Worm (Caenorhabditis elegans) whole organism, late embryonic: ENCODE measurements around the gene mxl-2.

ENCODE experiments used
- C38D4.7 ChIP-seq: fragments of 200-800 bp; sonication (Bioruptor generic); optimal IDR thresholded peaks from 2 replicates; lab custom pipeline; 2018; ENCODE audit warnings: mild to moderate bottlenecking, missing genetic modification characterization, moderate library complexity, missing compliant biosample characterization
- K02D7.2 ChIP-seq: sonication (generic microtip); optimal IDR thresholded peaks from 2 replicates; lab custom pipeline; 2017; ENCODE audit warnings: mild to moderate bottlenecking, missing genetic modification characterization, missing compliant biosample characterization
- T23F11.4 ChIP-seq: fragments of 200-800 bp; sonication (Bioruptor generic); optimal IDR thresholded peaks from 2 replicates; lab custom pipeline; 2018; ENCODE audit warnings: mild to moderate bottlenecking, missing genetic modification characterization, missing compliant biosample characterization
- Y22D7AL.16 ChIP-seq: sonication (generic microtip); optimal IDR thresholded peaks from 2 replicates; lab custom pipeline; 2016; ENCODE audit warnings: missing genetic modification characterization, missing compliant biosample characterization
- ahr-1 ChIP-seq: sonication (generic microtip); optimal IDR thresholded peaks from 2 replicates; lab custom pipeline; 2016; ENCODE audit warnings: missing genetic modification characterization, missing compliant biosample characterization
- ama-1 ChIP-seq: fragments of 150-350 bp; optimal IDR thresholded peaks from 2 replicates; lab custom pipeline; 2014
- ceh-18 ChIP-seq: sonication (generic microtip); optimal IDR thresholded peaks from 2 replicates; lab custom pipeline; 2016; ENCODE audit warnings: missing genetic modification characterization, missing compliant biosample characterization
- ceh-24 ChIP-seq: sonication (generic microtip); optimal IDR thresholded peaks from 2 replicates; lab custom pipeline; 2016; ENCODE audit warnings: mild to moderate bottlenecking, missing genetic modification characterization, missing compliant biosample characterization
- ceh-30 ChIP-seq: fragments of 150-350 bp; optimal IDR thresholded peaks from 2 replicates; lab custom pipeline; 2014; ENCODE audit warnings: missing biosample characterization, missing genetic modification characterization
- ceh-34 ChIP-seq: sonication (generic microtip); optimal IDR thresholded peaks from 2 replicates; lab custom pipeline; 2016; ENCODE audit warnings: mild to moderate bottlenecking, missing genetic modification characterization, missing compliant biosample characterization
- ceh-48 ChIP-seq: sonication (generic microtip); optimal IDR thresholded peaks from 2 replicates; lab custom pipeline; 2016; ENCODE audit warnings: missing genetic modification characterization, inconsistent platforms, missing compliant biosample characterization
- ceh-9 ChIP-seq: sonication (generic microtip); optimal IDR thresholded peaks from 2 replicates; lab custom pipeline; 2016; ENCODE audit warnings: mild to moderate bottlenecking, missing genetic modification characterization, inconsistent platforms, missing compliant biosample characterization
- dmd-4 ChIP-seq: sonication (generic microtip); optimal IDR thresholded peaks from 2 replicates; lab custom pipeline; 2016; ENCODE audit warnings: borderline replicate concordance, missing genetic modification characterization, missing compliant biosample characterization
- dve-1 ChIP-seq: sonication (generic microtip); optimal IDR thresholded peaks from 2 replicates; lab custom pipeline; 2017; ENCODE audit warnings: antibody characterized with exemption, mild to moderate bottlenecking, missing genetic modification characterization, missing compliant biosample characterization
- fax-1 ChIP-seq: sonication (generic microtip); optimal IDR thresholded peaks from 2 replicates; lab custom pipeline; 2016; ENCODE audit warnings: missing genotype, missing genetic modification characterization, missing compliant biosample characterization
- gmeb-2 ChIP-seq: sonication (generic microtip); optimal IDR thresholded peaks from 2 replicates; lab custom pipeline; 2016; ENCODE audit warnings: missing genetic modification characterization, inconsistent platforms, missing compliant biosample characterization
- hlh-13 ChIP-seq: fragments of 200-800 bp; sonication (Bioruptor generic); optimal IDR thresholded peaks from 2 replicates; lab custom pipeline; 2018; ENCODE audit warnings: mild to moderate bottlenecking, missing genetic modification characterization, missing compliant biosample characterization
- hlh-30 ChIP-seq: sonication (generic microtip); optimal IDR thresholded peaks from 2 replicates; lab custom pipeline; 2017; ENCODE audit warnings: antibody characterized with exemption, missing genetic modification characterization, missing compliant biosample characterization; ENCODE audit not compliant: insufficient read depth
- hlh-6 ChIP-seq: sonication (generic microtip); optimal IDR thresholded peaks from 2 replicates; lab custom pipeline; 2016; ENCODE audit warnings: missing genotype, missing genetic modification characterization, missing compliant biosample characterization
- hlh-8 ChIP-seq: sonication (generic microtip); optimal IDR thresholded peaks from 2 replicates; lab custom pipeline; 2016; ENCODE audit warnings: missing genotype, missing genetic modification characterization, missing compliant biosample characterization
- madf-2 ChIP-seq: sonication (generic microtip); optimal IDR thresholded peaks from 2 replicates; lab custom pipeline; 2017; ENCODE audit warnings: missing genetic modification characterization, missing compliant biosample characterization
- nhr-11 ChIP-seq: fragments of 150-350 bp; optimal IDR thresholded peaks from 2 replicates; lab custom pipeline; 2014; ENCODE audit warnings: missing biosample characterization, missing genetic modification characterization
- odd-2 ChIP-seq: sonication (generic microtip); optimal IDR thresholded peaks from 2 replicates; lab custom pipeline; 2017; ENCODE audit warnings: antibody characterized with exemption, mild to moderate bottlenecking, missing genetic modification characterization, missing compliant biosample characterization
- pat-9 ChIP-seq: fragments of 200-800 bp; sonication (Bioruptor generic); optimal IDR thresholded peaks from 2 replicates; lab custom pipeline; 2018; ENCODE audit warnings: mild to moderate bottlenecking, missing genetic modification characterization, moderate library complexity, missing compliant biosample characterization
- pha-4 ChIP-seq: fragments of 150-350 bp; optimal IDR thresholded peaks from 2 replicates; lab custom pipeline; 2018; ENCODE audit warnings: missing biosample characterization, missing genetic modification reagents, missing genetic modification characterization
- pros-1 ChIP-seq: fragments of 150-350 bp; optimal IDR thresholded peaks from 2 replicates; lab custom pipeline; 2014; ENCODE audit warnings: missing biosample characterization, missing genetic modification reagents, missing genetic modification characterization
- sox-2 ChIP-seq: fragments of 200-800 bp; sonication (Bioruptor generic); IDR thresholded peaks from 2 replicates; pipeline ENCODE4 v1.3.6; 2022; ENCODE audit warnings: missing genetic modification reagents, missing genetic modification characterization, missing compliant biosample characterization
- sox-4 ChIP-seq: sonication (generic microtip); optimal IDR thresholded peaks from 2 replicates; lab custom pipeline; 2017; ENCODE audit warnings: mild to moderate bottlenecking, missing genetic modification characterization, inconsistent platforms, missing compliant biosample characterization
- tbx-2 ChIP-seq: sonication (generic microtip); optimal IDR thresholded peaks from 2 replicates; lab custom pipeline; 2016; ENCODE audit warnings: missing genetic modification characterization, missing compliant biosample characterization
- ttx-3 ChIP-seq: sonication (generic microtip); optimal IDR thresholded peaks from 2 replicates; lab custom pipeline; 2016; ENCODE audit warnings: missing genetic modification reagents, missing genetic modification characterization, missing compliant biosample characterization
- unc-42 ChIP-seq: sonication (generic microtip); optimal IDR thresholded peaks from 2 replicates; lab custom pipeline; 2016; ENCODE audit warnings: missing genotype, missing genetic modification characterization, missing compliant biosample characterization
- unc-86 ChIP-seq: sonication (generic microtip); optimal IDR thresholded peaks from 2 replicates; lab custom pipeline; 2016; ENCODE audit warnings: missing genetic modification characterization, missing compliant biosample characterization
- zip-5 ChIP-seq: sonication (generic microtip); optimal IDR thresholded peaks from 2 replicates; lab custom pipeline; 2016; ENCODE audit warnings: missing genetic modification characterization, missing compliant biosample characterization
- ztf-16 ChIP-seq: sonication (generic microtip); optimal IDR thresholded peaks from 2 replicates; lab custom pipeline; 2017; ENCODE audit warnings: missing genetic modification characterization, missing compliant biosample characterization

mxl-2 gene

ce11 chrIII:207023-207422, 19.1 kb upstream of the mxl-2 start, which contains the start of gene W10C4.1:
W10C4.1 (minus strand) TSS chrIII:207123.
- no peak for TF ChIP-seq C38D4.7 (GFP tag; lab: Kevin White, UChicago)
- no peak for TF ChIP-seq sox-4 (tag; lab: Kevin White, UChicago)
- no peak for TF ChIP-seq zip-5 (tag; lab: Kevin White, UChicago)
- TF ChIP-seq pha-4 (tag; lab: Kevin White, UChicago), result no peak
- no peak for TF ChIP-seq ahr-1 (tag; lab: Kevin White, UChicago)
- TF ChIP-seq hlh-30 (tag; lab: Kevin White, UChicago), result no peak
- TF ChIP-seq ttx-3 (tag; lab: Kevin White, UChicago), result no peak
- no peak for TF ChIP-seq ztf-16 (tag; lab: Kevin White, UChicago)
- no peak for TF ChIP-seq odd-2 (tag; lab: Kevin White, UChicago)
- no peak for TF ChIP-seq hlh-13 (GFP tag; lab: Kevin White, UChicago)
- TF ChIP-seq ceh-9 (tag; lab: Kevin White, UChicago), result no peak
- no peak for TF ChIP-seq unc-86 (tag; lab: Kevin White, UChicago)
- TF ChIP-seq ceh-48 (tag; lab: Kevin White, UChicago), result no peak
- no peak for TF ChIP-seq hlh-6
- no peak for TF ChIP-seq ceh-34
- TF ChIP-seq, all 69 proteins: peak for 0

DNA sequence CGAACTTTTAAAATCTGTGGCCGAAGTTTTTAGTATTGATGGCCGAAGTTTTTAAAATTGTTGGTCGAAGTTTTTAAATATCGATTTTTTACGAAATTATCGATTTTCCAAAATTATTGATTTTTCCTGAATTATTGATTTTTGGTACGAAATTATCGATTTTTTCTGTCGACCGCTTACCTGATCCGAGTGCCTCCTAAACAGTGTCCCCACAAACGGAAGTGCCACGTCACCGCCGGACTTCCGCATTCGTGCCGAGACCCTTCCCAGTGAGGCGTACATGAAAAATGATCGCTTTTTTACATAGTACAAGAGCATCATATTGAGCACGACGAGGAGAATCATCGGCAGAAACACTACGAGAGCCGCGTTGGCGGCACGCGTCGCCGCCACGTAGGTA, 16.0 kb upstream of the mxl-2 start:
- TF ChIP-seq ahr-1 (tag; lab: Kevin White, UChicago), result no peak
- TF ChIP-seq madf-2 (tag; lab: Kevin White, UChicago), result no peak
- TF ChIP-seq ceh-48 (tag; lab: Kevin White, UChicago), result peak; percentile 69
- no peak for TF ChIP-seq gmeb-2 (tag; lab: Kevin White, UChicago)
- no peak for TF ChIP-seq unc-86 (tag; lab: Kevin White, UChicago)
- TF ChIP-seq, all 69 proteins: peak for 1

DNA sequence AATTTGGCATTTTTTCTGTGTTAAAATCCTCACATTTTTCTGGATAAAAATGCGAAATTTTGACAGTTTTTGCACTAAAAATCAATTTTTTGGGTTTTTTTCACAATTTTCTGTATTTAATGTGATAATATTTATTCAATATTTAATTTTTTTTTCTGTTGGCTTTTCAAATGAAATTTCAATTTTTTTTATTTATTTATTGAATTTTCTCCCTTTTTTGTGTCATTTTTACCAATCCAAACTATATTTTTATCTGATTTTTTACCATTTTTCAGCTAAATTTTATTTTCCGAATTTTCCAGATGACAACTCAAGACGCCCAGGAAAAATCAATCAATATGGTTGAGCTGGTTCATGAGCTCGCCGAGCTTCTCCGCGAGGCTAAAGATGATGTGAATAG, 6.2 kb upstream of the mxl-2 start, which contains the start of gene F40G9.17:
TSS of gene F40G9.17 (plus strand) at position 301 of the 400 bp plus-strand sequence.
- no peak for TF ChIP-seq pat-9 (tag; lab: Kevin White, UChicago)

ce11 chrIII:191803-192202, 3.9 kb upstream of the mxl-2 start, which contains the start of gene sec-20:
sec-20 (plus strand) TSS chrIII:192103.
- no peak for TF ChIP-seq hlh-6
- TF ChIP-seq dmd-4, result no peak
- no peak for TF ChIP-seq dve-1 (tag; lab: Kevin White, UChicago)
- no peak for TF ChIP-seq unc-42 (tag; lab: Kevin White, UChicago)
- TF ChIP-seq ceh-24 (tag; lab: Kevin White, UChicago), result no peak
- no peak for TF ChIP-seq T23F11.4 (GFP tag; lab: Kevin White, UChicago)

- TF ChIP-seq ama-1 (no peak), nhr-11 (tag; lab: Kevin White, UChicago) (no peak), ceh-48 (tag; lab: Kevin White, UChicago) (no peak), sox-2 (GFP tag; lab: Robert Waterston, UW) (no peak), ceh-9 (tag; lab: Kevin White, UChicago) (no peak), hlh-13 (GFP tag; lab: Kevin White, UChicago) (no peak), K02D7.2 (tag; lab: Kevin White, UChicago) (no peak)
Measured at ce11 chrIII:190686-191085, 2.8 kb upstream of the mxl-2 start, which contains the start of gene cox-17. cox-17 (plus strand) TSS chrIII:190986.

DNA sequence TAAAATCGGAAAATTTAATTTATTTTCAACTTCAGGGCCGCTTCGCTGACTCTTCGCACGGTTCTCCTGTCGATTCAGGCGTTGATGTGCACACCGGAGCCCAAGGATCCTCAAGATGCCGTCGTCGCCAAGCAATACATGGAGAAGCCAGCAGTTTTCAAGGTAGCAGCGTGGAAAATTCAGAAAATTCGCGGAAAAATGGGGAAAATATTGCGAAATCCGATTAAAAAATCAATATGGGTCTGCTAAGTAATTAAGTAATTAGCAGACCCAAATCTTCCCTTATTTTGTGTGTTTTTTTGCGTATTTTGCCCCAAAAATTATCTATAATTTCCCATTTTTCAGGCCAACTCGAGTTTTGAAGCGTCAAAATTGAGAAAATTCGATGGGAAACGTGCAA, 1.3 kb upstream of the mxl-2 start:
- TF ChIP-seq Y22D7AL.16 (tag; lab: Kevin White, UChicago) (no peak), ceh-30 (tag; lab: Kevin White, UChicago) (no peak), ceh-18 (tag; lab: Kevin White, UChicago) (no peak), hlh-8 (tag; lab: Kevin White, UChicago) (no peak), sox-2 (GFP tag; lab: Robert Waterston, UW) (no peak), pros-1 (no peak), hlh-30 (tag; lab: Kevin White, UChicago) (no peak), T23F11.4 (GFP tag; lab: Kevin White, UChicago) (no peak), tbx-2 (tag; lab: Kevin White, UChicago) (no peak), dmd-4 (no peak), fax-1 (tag; lab: Kevin White, UChicago) (no peak), sox-4 (tag; lab: Kevin White, UChicago) (no peak), ceh-34 (no peak)
